Fruit fly (Drosophila melanogaster) whole organism, adult: ENCODE data around the gene AIMP2.

Experiments used
- CG11617 ChIP-seq: fragments of 200-800 bp; sonication (Bioruptor generic); optimal IDR thresholded peaks from 2 replicates; lab custom pipeline; 2017; ENCODE audit warnings: mild to moderate bottlenecking, missing biosample characterization, missing genetic modification reagents, missing genetic modification characterization
- CG1620 ChIP-seq: fragments of 200-800 bp; sonication (Bioruptor generic); optimal IDR thresholded peaks from 2 replicates; lab custom pipeline; 2016; ENCODE audit warnings: missing biosample characterization, missing genetic modification characterization
- CG5204 ChIP-seq: fragments of 200-800 bp; sonication (Bioruptor generic); optimal IDR thresholded peaks from 2 replicates; lab custom pipeline; 2016; ENCODE audit warnings: missing biosample characterization, missing genetic modification characterization
- CG7045 ChIP-seq: fragments of 200-800 bp; sonication (Bioruptor generic); optimal IDR thresholded peaks from 2 replicates; lab custom pipeline; 2017; ENCODE audit warnings: missing biosample characterization, mild to moderate bottlenecking, missing genetic modification characterization
- CG7101 ChIP-seq: fragments of 200-800 bp; sonication (Bioruptor generic); optimal IDR thresholded peaks from 2 replicates; lab custom pipeline; 2018; ENCODE audit warnings: missing biosample characterization, mild to moderate bottlenecking, missing genetic modification characterization, moderate library complexity
- Clk ChIP-seq: fragments of 200-800 bp; sonication (Bioruptor generic); optimal IDR thresholded peaks from 2 replicates; lab custom pipeline; 2017; ENCODE audit warnings: missing biosample characterization, missing genetic modification characterization
- Hr96 ChIP-seq: fragments of 200-800 bp; sonication (Bioruptor generic); optimal IDR thresholded peaks from 2 replicates; lab custom pipeline; 2016; ENCODE audit warnings: missing biosample characterization, missing genetic modification characterization
- bab1 ChIP-seq: fragments of 200-800 bp; sonication (Bioruptor generic); optimal IDR thresholded peaks from 3 replicates; lab custom pipeline; 2019; ENCODE audit warnings: missing biosample characterization, mild to moderate bottlenecking, missing genetic modification characterization, moderate library complexity
- cnc ChIP-seq, 2 experiments: fragments of >200 bp; optimal IDR thresholded peaks; 2 replicates each; lab custom pipeline; 2017
- kay ChIP-seq: fragments of 200-800 bp; sonication (Bioruptor generic); peaks from one replicate; lab custom pipeline; 2016; ENCODE audit warnings: missing biosample characterization, missing genetic modification characterization, borderline replicate concordance
- tj ChIP-seq: fragments of 200-800 bp; sonication (Bioruptor generic); optimal IDR thresholded peaks from 3 replicates; lab custom pipeline; 2017; ENCODE audit warnings: missing biosample characterization, mild to moderate bottlenecking, missing genetic modification characterization, moderate library complexity

DNA sequence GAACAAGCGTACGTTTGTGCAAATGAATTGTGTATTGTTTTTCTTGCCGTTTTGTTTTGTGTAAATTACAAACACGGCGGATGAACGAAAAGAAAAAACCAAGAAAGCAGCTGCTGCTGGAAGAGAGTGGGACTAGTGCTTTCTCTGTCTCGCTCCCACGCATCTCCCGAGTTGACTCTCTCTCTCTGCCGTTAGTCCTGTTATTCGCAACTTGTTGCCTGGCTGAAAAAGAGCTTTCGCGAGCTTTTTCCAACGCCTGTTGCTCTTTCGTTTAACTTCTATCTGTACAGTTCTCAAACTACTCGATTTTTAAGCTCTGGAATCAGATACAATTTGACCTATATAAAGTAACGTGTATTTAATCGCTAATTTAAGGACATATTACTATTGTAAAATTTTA, 10.0 kb downstream of the AIMP2 start:
- TF ChIP-seq cnc (optimal IDR thresholded peaks at IDR 0.05; lab: Kevin White, UChicago) (no peak), CG11617 (GFP tag; lab: Kevin White, UChicago) (no peak), CG7101 (tag; lab: Kevin White, UChicago) (no peak), bab1 (GFP tag; lab: Kevin White, UChicago) (no peak), CG7045 (GFP tag; lab: Kevin White, UChicago) (no peak), CG5204 (GFP tag; lab: Kevin White, UChicago) (no peak), Hr96 (GFP tag; lab: Kevin White, UChicago) (no peak), tj (GFP tag; lab: Kevin White, UChicago) (no peak), CG1620 (GFP tag; lab: Kevin White, UChicago) (no peak), kay (GFP tag; lab: Kevin White, UChicago) (no peak), Clk (no peak)
